Fruit fly (Drosophila melanogaster): ENCODE data around the gene CG16736.

CG16736 gene

DNA sequence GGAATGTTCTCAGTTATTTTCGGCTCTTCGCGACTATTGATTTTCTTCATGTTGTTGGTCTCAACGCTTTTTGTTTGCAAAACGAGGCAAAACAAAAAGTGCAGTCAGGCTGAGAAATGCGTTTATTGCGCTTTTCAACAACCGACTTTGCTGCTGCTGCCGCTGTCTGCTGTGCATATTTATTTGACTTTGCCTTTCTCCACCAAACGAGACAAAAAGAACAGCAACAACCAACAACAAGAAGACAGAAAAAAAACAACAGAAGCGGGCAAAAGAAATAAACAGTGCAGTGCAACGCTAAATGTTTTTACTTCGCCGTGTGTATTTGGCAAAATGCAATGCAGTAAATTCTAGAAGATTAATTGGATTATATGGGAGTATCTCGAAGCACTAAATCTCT lies 35.2 kb downstream of the CG16736 start (continued):
- no peak for TF ChIP-seq net (GFP tag; optimal IDR thresholded peaks at IDR 0.05)
- TF ChIP-seq lz (GFP tag; optimal IDR thresholded peaks at IDR 0.05) = no peak
- TF ChIP-seq CG11902 (GFP tag; optimal IDR thresholded peaks at IDR 0.05) = no peak
- TF ChIP-seq CG34406 (GFP tag; optimal IDR thresholded peaks at IDR 0.05) = no peak
- no peak for TF ChIP-seq Sox15 (GFP tag; optimal IDR thresholded peaks at IDR 0.05)
- TF ChIP-seq pdm3 (GFP tag; optimal IDR thresholded peaks at IDR 0.05) = no peak
- no peak for TF ChIP-seq CG10631 (GFP tag; optimal IDR thresholded peaks at IDR 0.05)
- TF ChIP-seq CG6163 (GFP tag; IDR thresholded peaks at IDR 0.05) = peak; percentile 20; the same call in 1 of the 3 replicates

DNA sequence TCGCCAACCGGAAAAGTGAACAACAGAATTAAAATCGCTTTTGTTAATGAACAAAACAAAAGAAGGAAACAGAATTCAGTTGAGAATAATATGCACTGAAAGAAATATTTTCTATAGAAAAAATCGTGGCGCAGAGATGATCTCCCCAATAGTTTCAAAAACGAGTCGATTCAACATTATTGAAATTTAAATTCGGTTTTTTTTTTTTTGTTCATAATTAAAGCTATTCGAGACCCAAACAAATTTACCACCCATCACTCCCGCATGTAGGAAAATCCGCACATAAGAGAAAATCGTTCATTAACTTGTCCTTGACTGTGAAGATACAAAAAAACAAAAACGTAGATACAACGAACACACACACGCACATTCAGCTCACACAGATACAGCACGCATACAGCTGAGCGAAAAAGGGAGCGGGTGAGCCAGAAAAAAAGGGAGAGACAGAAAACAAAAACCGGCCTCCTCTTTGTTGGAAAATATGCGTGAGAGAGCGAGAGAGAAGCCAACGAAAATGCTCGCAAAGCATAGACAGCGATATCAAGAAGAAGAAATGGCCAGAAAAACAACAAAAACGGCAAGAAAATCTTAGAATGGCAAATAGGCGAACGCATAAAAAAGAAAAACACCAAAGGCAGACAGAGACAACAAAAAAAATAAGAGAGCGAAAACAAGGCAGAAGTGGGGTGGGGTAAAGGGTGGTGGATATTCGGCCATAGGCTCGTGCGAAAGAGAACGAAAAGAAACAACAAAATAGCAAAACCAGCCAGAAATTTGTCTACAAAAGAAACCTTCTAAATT lies 37.3 kb downstream of the CG16736 start:
- TF ChIP-seq CG3032 (tag; optimal IDR thresholded peaks at IDR 0.05) (peak; percentile 44), CG6163 (GFP tag; IDR thresholded peaks at IDR 0.05) (peak; percentile 84), salr (GFP tag; optimal IDR thresholded peaks at IDR 0.05) (peak in 1 of 2 experiments; percentile 84), Lpt (GFP tag; optimal IDR thresholded peaks at IDR 0.05) (peak; percentile 81), CG1621 (tag; optimal IDR thresholded peaks at IDR 0.05) (peak; percentile 60), CG6854 (GFP tag; optimal IDR thresholded peaks at IDR 0.05) (peak; percentile 29), dac (GFP tag; optimal IDR thresholded peaks at IDR 0.05) (peak; percentile 34), Hr39 (GFP tag; optimal IDR thresholded peaks at IDR 0.05) (peak; percentile 82), CG7368 (GFP tag; optimal IDR thresholded peaks at IDR 0.05) (peak; percentile 19), CG15336 (GFP tag; IDR thresholded peaks at IDR 0.05) (peak; percentile 86), CG16779 (tag; optimal IDR thresholded peaks at IDR 0.05) (peak; percentile 76), Eip78C (GFP tag) (peak; percentile 93), ss (GFP tag; optimal IDR thresholded peaks at IDR 0.05) (peak; percentile 78 to 85), net (GFP tag; optimal IDR thresholded peaks at IDR 0.05) (peak; percentile 63), CG10631 (GFP tag; optimal IDR thresholded peaks at IDR 0.05) (peak; percentile 64), CG11294 (GFP tag; IDR thresholded peaks at IDR 0.05) (no peak; the same call in 1 of the 2 replicates), CG8319 (GFP tag; optimal IDR thresholded peaks at IDR 0.05) (peak; percentile 44), Gug (GFP tag; IDR thresholded peaks at IDR 0.05) (0 out of 2 replicates have a peak, but pooled peaks have one; percentile 26), dsx (GFP tag; optimal IDR thresholded peaks at IDR 0.05; ENCODE audit: poor library complexity, severe bottlenecking) (peak; percentile 71), CG8119 (GFP tag; IDR thresholded peaks at IDR 0.05) (peak; percentile 89), CG8632 (GFP tag; optimal IDR thresholded peaks at IDR 0.05) (peak; percentile 71), CG4318 (GFP tag; optimal IDR thresholded peaks at IDR 0.05) (no peak), Ets21C (GFP tag; optimal IDR thresholded peaks at IDR 0.05) (peak; percentile 72), CG3919 (GFP tag; optimal IDR thresholded peaks at IDR 0.05) (peak; percentile 52), svp (GFP tag) (peak; percentile 88), CG6792 (GFP tag; optimal IDR thresholded peaks at IDR 0.05) (peak; percentile 71), Eip93F (GFP tag; optimal IDR thresholded peaks at IDR 0.05) (peak; percentile 32), vri (GFP tag; optimal IDR thresholded peaks at IDR 0.05) (no peak), lz (GFP tag; optimal IDR thresholded peaks at IDR 0.05) (peak; percentile 78), CG31627 (GFP tag; optimal IDR thresholded peaks at IDR 0.05) (peak; percentile 82), acj6 (GFP tag; optimal IDR thresholded peaks at IDR 0.05) (peak; percentile 64), achi (GFP tag; optimal IDR thresholded peaks at IDR 0.05) (peak; percentile 52), spab (GFP tag; optimal IDR thresholded peaks at IDR 0.05) (peak; percentile 51), Sox102F (GFP tag; optimal IDR thresholded peaks at IDR 0.05) (peak; percentile 67), Smox (GFP tag; optimal IDR thresholded peaks at IDR 0.05) (peak; percentile 76), CG34406 (GFP tag; optimal IDR thresholded peaks at IDR 0.05) (peak; percentile 73), OdsH (GFP tag; optimal IDR thresholded peaks at IDR 0.05) (peak; percentile 56), CG11902 (GFP tag; optimal IDR thresholded peaks at IDR 0.05) (peak; percentile 52), fd59A (GFP tag; optimal IDR thresholded peaks at IDR 0.05) (peak; percentile 42), Sox15 (GFP tag; optimal IDR thresholded peaks at IDR 0.05) (peak; percentile 56), CG9139 (GFP tag; optimal IDR thresholded peaks at IDR 0.05) (peak; percentile 75), CG11762 (GFP tag; optimal IDR thresholded peaks at IDR 0.05; ENCODE audit: insufficient read depth) (peak; percentile 14), Blimp-1 (GFP tag; optimal IDR thresholded peaks at IDR 0.05) (no peak), topi (GFP tag; optimal IDR thresholded peaks at IDR 0.05) (peak; percentile 82), esn (GFP tag; optimal IDR thresholded peaks at IDR 0.05) (peak; percentile 79), CG10669 (GFP tag; optimal IDR thresholded peaks at IDR 0.05) (peak; percentile 60)
